Worm (Caenorhabditis elegans) whole organism, L4 larva: Measurements from ENCODE around the gene shc-3.

Experiments
- D1046.2 ChIP-seq: fragments of 200-800 bp; sonication (Bioruptor generic); IDR thresholded peaks from 2 replicates; pipeline ENCODE4 v1.3.6; 2022; ENCODE audit warnings: missing genetic modification characterization, missing compliant biosample characterization
- F10B5.3 ChIP-seq: sonication (generic microtip); optimal IDR thresholded peaks from 2 replicates; lab custom pipeline; 2016; ENCODE audit warnings: mild to moderate bottlenecking, missing genetic modification characterization, missing compliant biosample characterization
- F26F4.8 ChIP-seq: fragments of 200-800 bp; sonication (Bioruptor generic); conservative IDR thresholded peaks from 2 replicates; pipeline ENCODE4 v1.3.6; 2022; ENCODE audit warnings: missing genetic modification characterization, missing compliant biosample characterization
- F37D6.2 ChIP-seq: sonication (generic microtip); optimal IDR thresholded peaks from 2 replicates; lab custom pipeline; 2016; ENCODE audit warnings: mild to moderate bottlenecking, missing genetic modification characterization, missing compliant biosample characterization
- Y105C5A.15 ChIP-seq: fragments of 200-800 bp; sonication (Bioruptor generic); IDR thresholded peaks from 2 replicates; pipeline ENCODE4 v1.3.6; 2022; ENCODE audit warnings: missing genetic modification characterization, missing compliant biosample characterization
- Y48G9A.11 ChIP-seq: fragments of 200-800 bp; sonication (Bioruptor generic); IDR thresholded peaks from 2 replicates; pipeline ENCODE4 v1.3.6; 2022; ENCODE audit warnings: missing genetic modification reagents, missing genetic modification characterization, missing compliant biosample characterization
- Y75B8A.6 ChIP-seq: fragments of 200-800 bp; sonication (Bioruptor generic); IDR thresholded peaks from 2 replicates; pipeline ENCODE4 v1.3.6; 2022; ENCODE audit warnings: missing genetic modification reagents, missing genetic modification characterization, missing compliant biosample characterization
- ama-1 ChIP-seq: fragments of 150-350 bp; optimal IDR thresholded peaks from 2 replicates; lab custom pipeline; 2014; ENCODE audit warnings: inconsistent platforms, mixed read lengths
- attf-4 ChIP-seq: sonication (generic microtip); optimal IDR thresholded peaks from 3 replicates; lab custom pipeline; 2017; ENCODE audit warnings: missing biosample characterization, missing genetic modification characterization
- ctbp-1 ChIP-seq: fragments of 200-800 bp; sonication (Bioruptor generic); IDR thresholded peaks from 2 replicates; pipeline ENCODE4 v1.3.6; 2022; ENCODE audit warnings: missing genetic modification reagents, missing genetic modification characterization, missing compliant biosample characterization
- daf-16 ChIP-seq, 3 experiments: sonication (generic microtip); optimal IDR thresholded peaks; 2 replicates each; lab custom pipeline; 2016 to 2017; ENCODE audit warnings: missing genetic modification characterization in 3 of 3, missing genetic modification reagents in 3 of 3, mild to moderate bottlenecking in 2 of 3, missing compliant biosample characterization in 2 of 3, missing biosample characterization in 1 of 3, moderate library complexity in 1 of 3
- daf-19 ChIP-seq: fragments of 200-800 bp; sonication (Bioruptor generic); conservative IDR thresholded peaks from 2 replicates; pipeline ENCODE4 v1.3.6; 2022; ENCODE audit warnings: missing genetic modification characterization, missing compliant biosample characterization
- daf-8 ChIP-seq: fragments of 200-800 bp; sonication (Bioruptor generic); IDR thresholded peaks from 2 replicates; pipeline ENCODE4 v1.3.6; 2022; ENCODE audit warnings: missing genetic modification characterization, missing compliant biosample characterization
- dmd-6 ChIP-seq: fragments of 200-800 bp; sonication (Bioruptor generic); IDR thresholded peaks from 2 replicates; pipeline ENCODE4 v1.3.6; 2022; ENCODE audit warnings: missing genetic modification reagents, missing genetic modification characterization, missing compliant biosample characterization
- dmd-9 ChIP-seq: fragments of 200-800 bp; sonication (Bioruptor generic); IDR thresholded peaks from 2 replicates; pipeline ENCODE4 v1.3.6; 2022; ENCODE audit warnings: missing genetic modification reagents, missing genetic modification characterization, missing compliant biosample characterization
- duxl-1 ChIP-seq: sonication (generic microtip); optimal IDR thresholded peaks from 2 replicates; lab custom pipeline; 2016; ENCODE audit warnings: mild to moderate bottlenecking, missing genetic modification characterization, moderate library complexity, missing compliant biosample characterization; ENCODE audit not compliant: poor library complexity
- dve-1 ChIP-seq: sonication (generic microtip); optimal IDR thresholded peaks from 2 replicates; lab custom pipeline; 2017; ENCODE audit warnings: antibody characterized with exemption, mild to moderate bottlenecking, missing genetic modification characterization, missing compliant biosample characterization; ENCODE audit not compliant: insufficient read depth
- egl-43 ChIP-seq: fragments of 200-800 bp; sonication (Bioruptor generic); IDR thresholded peaks from 2 replicates; pipeline ENCODE4 v1.3.6; 2022; ENCODE audit warnings: missing genetic modification reagents, missing genetic modification characterization, missing compliant biosample characterization
- fkh-10 ChIP-seq: fragments of 150-350 bp; optimal IDR thresholded peaks from 2 replicates; lab custom pipeline; 2014; ENCODE audit warnings: missing biosample characterization, missing genetic modification reagents, missing genetic modification characterization
- fos-1 ChIP-seq: fragments of 150-350 bp; optimal IDR thresholded peaks from 2 replicates; lab custom pipeline; 2014; ENCODE audit warnings: missing biosample characterization, missing genetic modification characterization
- gei-8 ChIP-seq: fragments of 200-800 bp; sonication (Bioruptor generic); optimal IDR thresholded peaks from 2 replicates; lab custom pipeline; 2018; ENCODE audit warnings: mild to moderate bottlenecking, missing genetic modification characterization, missing compliant biosample characterization
- hlh-11 ChIP-seq: fragments of 200-800 bp; sonication (Bioruptor generic); optimal IDR thresholded peaks from 2 replicates; lab custom pipeline; 2018; ENCODE audit warnings: mild to moderate bottlenecking, missing genetic modification characterization, missing compliant biosample characterization
- hlh-30 ChIP-seq: sonication (generic microtip); optimal IDR thresholded peaks from 2 replicates; lab custom pipeline; 2017; ENCODE audit warnings: antibody characterized with exemption, mild to moderate bottlenecking, missing genetic modification characterization, missing compliant biosample characterization; ENCODE audit not compliant: insufficient read depth
- lim-7 ChIP-seq: fragments of 200-800 bp; sonication (Bioruptor generic); IDR thresholded peaks from 2 replicates; pipeline ENCODE4 v1.3.6; 2022; ENCODE audit warnings: missing genetic modification characterization, missing compliant biosample characterization
- lin-1 ChIP-seq: fragments of 200-800 bp; sonication (Bioruptor generic); IDR thresholded peaks from 2 replicates; pipeline ENCODE4 v1.3.6; 2022; ENCODE audit warnings: missing genetic modification reagents, missing genetic modification characterization, missing compliant biosample characterization
- lin-38 ChIP-seq: fragments of 200-800 bp; sonication (Bioruptor generic); IDR thresholded peaks from 2 replicates; pipeline ENCODE4 v1.3.6; 2022; ENCODE audit warnings: missing genetic modification reagents, missing genetic modification characterization, missing compliant biosample characterization
- madf-5 ChIP-seq, 2 experiments: fragments of 200-800 bp; sonication (Bioruptor generic); IDR thresholded peaks; 2 replicates each; pipeline ENCODE4 v1.3.6; 2022; ENCODE audit warnings: missing compliant biosample characterization in 2 of 2, missing genetic modification characterization in 2 of 2
- mdt-29 ChIP-seq: fragments of 200-800 bp; sonication (Bioruptor generic); IDR thresholded peaks from 2 replicates; pipeline ENCODE4 v1.3.6; 2022; ENCODE audit warnings: missing genetic modification reagents, missing genetic modification characterization, missing compliant biosample characterization
- mep-1 ChIP-seq: fragments of 150-350 bp; sonication (generic microtip); optimal IDR thresholded peaks from 3 replicates; lab custom pipeline; 2014; ENCODE audit warnings: missing biosample characterization, missing genetic modification characterization
- mxl-2 ChIP-seq: fragments of 200-800 bp; sonication (Bioruptor generic); conservative IDR thresholded peaks from 2 replicates; pipeline ENCODE4 v1.3.6; 2022; ENCODE audit warnings: missing genetic modification reagents, missing genetic modification characterization, missing compliant biosample characterization
- nhr-102 ChIP-seq: sonication (generic microtip); optimal IDR thresholded peaks from 2 replicates; lab custom pipeline; 2016; ENCODE audit warnings: mild to moderate bottlenecking, missing genetic modification characterization, moderate library complexity, missing compliant biosample characterization
- nhr-11 ChIP-seq: fragments of 150-350 bp; optimal IDR thresholded peaks from 2 replicates; lab custom pipeline; 2014; ENCODE audit warnings: missing biosample characterization, missing genetic modification characterization
- nhr-25 ChIP-seq: sonication (generic microtip); optimal IDR thresholded peaks from 2 replicates; lab custom pipeline; 2017; ENCODE audit warnings: missing genetic modification characterization, mild to moderate bottlenecking, missing compliant biosample characterization, antibody characterized with exemption, moderate library complexity, borderline replicate concordance; ENCODE audit not compliant: insufficient read depth
- nhr-28 ChIP-seq: fragments of 150-350 bp; optimal IDR thresholded peaks from 2 replicates; lab custom pipeline; 2014; ENCODE audit warnings: missing biosample characterization, missing genetic modification characterization
- nhr-41 ChIP-seq: fragments of 200-800 bp; sonication (Bioruptor generic); IDR thresholded peaks from 2 replicates; pipeline ENCODE4 v1.3.6; 2022; ENCODE audit warnings: missing genetic modification reagents, missing genetic modification characterization, missing compliant biosample characterization
- nhr-42 ChIP-seq: fragments of 200-800 bp; sonication (Bioruptor generic); IDR thresholded peaks from 2 replicates; pipeline ENCODE4 v1.3.6; 2022; ENCODE audit warnings: missing genetic modification characterization, missing compliant biosample characterization
- nhr-76 ChIP-seq: fragments of 150-350 bp; optimal IDR thresholded peaks from 2 replicates; lab custom pipeline; 2014; ENCODE audit warnings: missing biosample characterization, missing genetic modification characterization
- pha-4 ChIP-seq, 2 experiments: fragments of 150-350 bp in 1 of 2; fragments of 200-800 bp in 1 of 2; sonication (Bioruptor generic) in 1 of 2; IDR thresholded peaks in 1 of 2; optimal IDR thresholded peaks in 1 of 2; 2 replicates each; pipeline versions ENCODE4 v1.3.6 to Lab custom; 2014 to 2022; ENCODE audit warnings: missing genetic modification characterization in 2 of 2, missing genetic modification reagents in 2 of 2, missing biosample characterization in 1 of 2, missing compliant biosample characterization in 1 of 2
- saeg-2 ChIP-seq: fragments of 200-800 bp; sonication (Bioruptor generic); IDR thresholded peaks from 2 replicates; pipeline ENCODE4 v1.3.6; 2022; ENCODE audit warnings: missing genetic modification reagents, missing genetic modification characterization, missing compliant biosample characterization
- snpc-1.2 ChIP-seq: fragments of 200-800 bp; sonication (Bioruptor generic); IDR thresholded peaks from 2 replicates; pipeline ENCODE4 v1.3.6; 2022; ENCODE audit warnings: missing genetic modification reagents, missing genetic modification characterization, missing compliant biosample characterization
- snpc-4 ChIP-seq: fragments of 150-350 bp; optimal IDR thresholded peaks from 2 replicates; lab custom pipeline; 2014; ENCODE audit warnings: missing biosample characterization, missing genetic modification characterization
- tra-1 ChIP-seq: fragments of 200-800 bp; sonication (Bioruptor generic); IDR thresholded peaks from 2 replicates; pipeline ENCODE4 v1.3.6; 2022; ENCODE audit warnings: missing genetic modification reagents, missing genetic modification characterization, missing compliant biosample characterization
- vab-7 ChIP-seq: fragments of 200-800 bp; sonication (Bioruptor generic); IDR thresholded peaks from 2 replicates; pipeline ENCODE4 v1.3.6; 2022; ENCODE audit warnings: missing genetic modification reagents, missing genetic modification characterization, missing compliant biosample characterization
- zfp-2 ChIP-seq: sonication (generic microtip); optimal IDR thresholded peaks from 2 replicates; lab custom pipeline; 2016; ENCODE audit warnings: mild to moderate bottlenecking, missing genetic modification characterization, missing compliant biosample characterization
- zfp-3 ChIP-seq: fragments of 200-800 bp; sonication (Bioruptor generic); conservative IDR thresholded peaks from 2 replicates; pipeline ENCODE4 v1.3.6; 2022; ENCODE audit warnings: missing genetic modification reagents, missing genetic modification characterization, missing compliant biosample characterization
- zip-11 ChIP-seq: fragments of 200-800 bp; sonication (Bioruptor generic); IDR thresholded peaks from 2 replicates; pipeline ENCODE4 v1.3.6; 2022; ENCODE audit warnings: missing genetic modification characterization, missing compliant biosample characterization
- ztf-11 ChIP-seq: fragments of 150-350 bp; optimal IDR thresholded peaks from 2 replicates; lab custom pipeline; 2014; ENCODE audit warnings: missing biosample characterization, missing genetic modification characterization
- ztf-7 ChIP-seq: fragments of 150-350 bp; optimal IDR thresholded peaks from 2 replicates; lab custom pipeline; 2014; ENCODE audit warnings: missing biosample characterization, missing genetic modification characterization

shc-3 gene

ce11 chrX:13716313-13716712 is 1.0 kb upstream of the shc-3 start:
- TF ChIP-seq saeg-2 (GFP tag; lab: Robert Waterston, UW) (0 out of 2 replicates have a peak, but pooled peaks have one; percentile 48), F26F4.8 (no peak), F10B5.3 (tag; lab: Kevin White, UChicago) (no peak), D1046.2 (GFP tag; lab: Robert Waterston, UW) (0 out of 2 replicates have a peak, but pooled peaks have one; percentile 29), gei-8 (no peak), ztf-7 (peak; percentile 38), zfp-3 (GFP tag; lab: Robert Waterston, UW) (0 out of 2 replicates have a peak, but pooled peaks have one; percentile 70), daf-19 (GFP tag; lab: Robert Waterston, UW) (0 out of 2 replicates have a peak, but pooled peaks have one; percentile 47), nhr-42 (GFP tag; lab: Robert Waterston, UW) (0 out of 2 replicates have a peak, but pooled peaks have one; percentile 40), pha-4 (GFP tag; IDR thresholded peaks at IDR 0.05; lab: Robert Waterston, UW) (peak; percentile 73; the same call in 1 of the 2 replicates), pha-4 (tag; optimal IDR thresholded peaks at IDR 0.05; lab: Kevin White, UChicago) (no peak), hlh-30 (tag; lab: Kevin White, UChicago) (peak; percentile 36), lin-1 (GFP tag; lab: Robert Waterston, UW) (0 out of 2 replicates have a peak, but pooled peaks have one; percentile 19), mep-1 (tag; lab: Kevin White, UChicago) (no peak), madf-5 (GFP tag; IDR thresholded peaks at IDR 0.05; lab: Robert Waterston, UW) (0 out of 4 replicates have a peak, but pooled peaks of 1 of the 2 experiments have one; percentile 47), egl-43 (GFP tag; lab: Robert Waterston, UW) (no peak), hlh-11 (peak; percentile 46), lim-7 (0 out of 2 replicates have a peak, but pooled peaks have one; percentile 40), nhr-102 (no peak), lin-38 (GFP tag; lab: Robert Waterston, UW) (peak; percentile 53), fos-1 (tag; lab: Kevin White, UChicago) (no peak), ama-1 (lab: Kevin White, UChicago) (no peak), snpc-1.2 (GFP tag; lab: Robert Waterston, UW) (peak; percentile 58), F37D6.2 (tag; lab: Kevin White, UChicago) (no peak), nhr-28 (tag; lab: Kevin White, UChicago) (peak; percentile 7), fkh-10 (GFP tag; lab: Kevin White, UChicago) (no peak), dmd-9 (0 out of 2 replicates have a peak, but pooled peaks have one; percentile 15), vab-7 (peak; percentile 57; the same call in 1 of the 2 replicates), zfp-2 (tag; lab: Kevin White, UChicago) (no peak), nhr-11 (tag; lab: Kevin White, UChicago) (no peak), duxl-1 (tag; lab: Kevin White, UChicago) (peak; percentile 3), snpc-4 (no peak), nhr-76 (tag; lab: Kevin White, UChicago) (no peak), tra-1 (GFP tag; lab: Robert Waterston, UW) (no peak), dve-1 (tag; lab: Kevin White, UChicago) (peak; percentile 31), Y105C5A.15 (GFP tag; lab: Robert Waterston, UW) (0 out of 2 replicates have a peak, but pooled peaks have one; percentile 15), daf-16 (GFP tag; optimal IDR thresholded peaks at IDR 0.05; lab: Kevin White, UChicago) (peak; percentile 11 to 58), daf-16 (tag; optimal IDR thresholded peaks at IDR 0.05; lab: Kevin White, UChicago) (peak; percentile 73), ztf-11 (tag; lab: Kevin White, UChicago) (no peak), attf-4 (tag; lab: Kevin White, UChicago) (no peak), nhr-25 (tag; lab: Kevin White, UChicago) (no peak), daf-8 (GFP tag; lab: Robert Waterston, UW) (no peak), Y75B8A.6 (GFP tag; lab: Robert Waterston, UW) (0 out of 2 replicates have a peak, but pooled peaks have one; percentile 23), mxl-2 (GFP tag; lab: Robert Waterston, UW) (no peak), nhr-41 (GFP tag; lab: Robert Waterston, UW) (0 out of 2 replicates have a peak, but pooled peaks have one; percentile 65), mdt-29 (GFP tag; lab: Robert Waterston, UW) (no peak), dmd-6 (GFP tag; lab: Robert Waterston, UW) (peak; percentile 44; the same call in 1 of the 2 replicates), Y48G9A.11 (GFP tag; lab: Robert Waterston, UW) (no peak), zip-11 (GFP tag; lab: Robert Waterston, UW) (no peak), ctbp-1 (GFP tag; lab: Robert Waterston, UW) (0 out of 2 replicates have a peak, but pooled peaks have one; percentile 10)
